Fruit fly (Drosophila melanogaster) whole organism: ENCODE data around the gene Targ1.

Experiments used
- CG8478 ChIP-seq: fragments of >200 bp; optimal IDR thresholded peaks from 2 replicates; lab custom pipeline; 2018; ENCODE audit warnings: inconsistent platforms
- Dll ChIP-seq: fragments of >200 bp; optimal IDR thresholded peaks from 2 replicates; lab custom pipeline; 2017
- EcR ChIP-seq, 2 experiments: fragments of >200 bp; optimal IDR thresholded peaks; 2 replicates each; lab custom pipeline; 2017; ENCODE audit warnings: missing biosample characterization in 2 of 2, missing genetic modification characterization in 2 of 2, missing genetic modification reagents in 2 of 2
- usp ChIP-seq: fragments of >200 bp; optimal IDR thresholded peaks from 2 replicates; lab custom pipeline; 2017; ENCODE audit warnings: missing biosample characterization, missing genetic modification characterization, mixed read lengths

dm6 chr3L:21243417-21243816 lies 40.7 kb upstream of the Targ1 start:
- no peak for TF ChIP-seq EcR (GFP tag; optimal IDR thresholded peaks at IDR 0.05; lab: Kevin White, UChicago)
- no peak for TF ChIP-seq Dll (lab: Kevin White, UChicago)
- no peak for TF ChIP-seq usp
- no peak for TF ChIP-seq CG8478
